Fruit fly (Drosophila melanogaster) whole organism, embryonic: ENCODE measurements around the gene CG34148.

Experiments used
- Abd-B ChIP-seq: fragments of 200-800 bp; sonication (Bioruptor generic); optimal IDR thresholded peaks from 2 replicates; lab custom pipeline; 2018; ENCODE audit warnings: missing biosample characterization, mild to moderate bottlenecking, missing genetic modification characterization, moderate library complexity
- BEAF-32 ChIP-seq: fragments of 200-800 bp; sonication (Bioruptor generic); optimal IDR thresholded peaks from 3 replicates; lab custom pipeline; 2017; ENCODE audit warnings: missing biosample characterization, missing genetic modification characterization, mild to moderate bottlenecking, moderate library complexity, missing genetic modification reagents
- Bgb ChIP-seq: fragments of 200-800 bp; sonication (Bioruptor generic); IDR thresholded peaks from 2 replicates; pipeline ENCODE4 v1.3.6; 2022; ENCODE audit warnings: missing biosample characterization, missing genetic modification characterization; ENCODE audit not compliant: partially characterized antibody
- CG10366 ChIP-seq: fragments of 200-800 bp; sonication (Bioruptor generic); IDR thresholded peaks from 2 replicates; pipeline ENCODE4 v1.3.6; 2022; ENCODE audit warnings: missing biosample characterization, missing genetic modification characterization
- CG10431 ChIP-seq: fragments of 200-800 bp; sonication (Bioruptor generic); optimal IDR thresholded peaks from 3 replicates; lab custom pipeline; 2018; ENCODE audit warnings: missing biosample characterization, mild to moderate bottlenecking, missing genetic modification characterization
- CG10462 ChIP-seq: fragments of 200-800 bp; sonication (Bioruptor generic); optimal IDR thresholded peaks from 2 replicates; lab custom pipeline; 2016; ENCODE audit warnings: missing biosample characterization, missing genetic modification characterization
- CG10543 ChIP-seq: fragments of 200-800 bp; sonication (Bioruptor generic); optimal IDR thresholded peaks from 3 replicates; lab custom pipeline; 2017; ENCODE audit warnings: missing biosample characterization, mild to moderate bottlenecking, missing genetic modification characterization, moderate library complexity
- CG11696 ChIP-seq: fragments of 200-800 bp; sonication (Bioruptor generic); IDR thresholded peaks from 2 replicates; pipeline ENCODE4 v1.3.6; 2022; ENCODE audit warnings: missing biosample characterization, missing genetic modification characterization
- CG13287 ChIP-seq: fragments of 200-800 bp; sonication (Bioruptor generic); IDR thresholded peaks from 2 replicates; pipeline ENCODE4 v1.3.6; 2022; ENCODE audit warnings: missing biosample characterization, missing genetic modification characterization; ENCODE audit not compliant: partially characterized antibody
- CG1602 ChIP-seq: fragments of 200-800 bp; sonication (Bioruptor generic); optimal IDR thresholded peaks from 3 replicates; lab custom pipeline; 2016; ENCODE audit warnings: missing biosample characterization, missing genetic modification characterization
- CG17385 ChIP-seq: fragments of 200-800 bp; sonication (Bioruptor generic); optimal IDR thresholded peaks from 3 replicates; lab custom pipeline; 2018; ENCODE audit warnings: missing biosample characterization, mild to moderate bottlenecking, missing genetic modification characterization
- CG1832 ChIP-seq: fragments of 200-800 bp; sonication (Bioruptor generic); optimal IDR thresholded peaks from 2 replicates; lab custom pipeline; 2017; ENCODE audit warnings: missing biosample characterization, mild to moderate bottlenecking, missing genetic modification characterization, inconsistent platforms
- CG18599 ChIP-seq: fragments of 200-800 bp; sonication (Bioruptor generic); optimal IDR thresholded peaks from 3 replicates; lab custom pipeline; 2017; ENCODE audit warnings: missing biosample characterization, missing genetic modification characterization, mild to moderate bottlenecking, moderate library complexity, missing genetic modification reagents
- CG18764 ChIP-seq: fragments of 200-800 bp; sonication (Bioruptor generic); optimal IDR thresholded peaks from 3 replicates; lab custom pipeline; 2016; ENCODE audit warnings: missing biosample characterization, missing genetic modification characterization
- CG3065 ChIP-seq: fragments of 200-800 bp; sonication (Bioruptor generic); optimal IDR thresholded peaks from 2 replicates; lab custom pipeline; 2016; ENCODE audit warnings: missing biosample characterization, missing genetic modification characterization
- CG31441 ChIP-seq: fragments of 200-800 bp; sonication (Bioruptor generic); IDR thresholded peaks from 2 replicates; pipeline ENCODE4 v1.3.6; 2022; ENCODE audit warnings: missing biosample characterization, missing genetic modification characterization
- CG34376 ChIP-seq: fragments of 200-800 bp; sonication (Bioruptor generic); optimal IDR thresholded peaks from 2 replicates; lab custom pipeline; 2018; ENCODE audit warnings: missing biosample characterization, mild to moderate bottlenecking, missing genetic modification characterization
- CG43689 ChIP-seq: fragments of 200-800 bp; sonication (Bioruptor generic); IDR thresholded peaks from 2 replicates; pipeline ENCODE4 v1.3.6; 2022; ENCODE audit warnings: missing biosample characterization, missing genetic modification characterization
- CG6813 ChIP-seq: fragments of 200-800 bp; sonication (Bioruptor generic); optimal IDR thresholded peaks from 2 replicates; lab custom pipeline; 2017; ENCODE audit warnings: missing biosample characterization, missing genetic modification characterization, mild to moderate bottlenecking, moderate library complexity, missing genetic modification reagents
- CG8290 ChIP-seq, 3 experiments: fragments of 200-800 bp; sonication (Bioruptor generic); optimal IDR thresholded peaks; 2 replicates each; lab custom pipeline; 2016 to 2019; ENCODE audit warnings: missing biosample characterization in 3 of 3, missing genetic modification characterization in 3 of 3, mild to moderate bottlenecking in 2 of 3, moderate library complexity in 1 of 3
- CG9817 ChIP-seq: fragments of 200-800 bp; sonication (Bioruptor generic); optimal IDR thresholded peaks from 2 replicates; lab custom pipeline; 2018; ENCODE audit warnings: missing biosample characterization, mild to moderate bottlenecking, missing genetic modification characterization, moderate library complexity
- Deaf1 ChIP-seq: fragments of 200-800 bp; optimal IDR thresholded peaks from 3 replicates; lab custom pipeline; 2019; ENCODE audit warnings: missing biosample characterization, mild to moderate bottlenecking, missing genetic modification characterization, moderate library complexity
- Doc3 ChIP-seq: fragments of 200-800 bp; sonication (Bioruptor generic); IDR thresholded peaks from 3 replicates; pipeline ENCODE4 v1.3.6; 2022; ENCODE audit warnings: missing biosample characterization, missing genetic modification characterization; ENCODE audit not compliant: partially characterized antibody
- Eip74EF ChIP-seq, 2 experiments: fragments of 200-800 bp in 1 of 2; fragments of >200 bp in 1 of 2; sonication (Bioruptor generic) in 1 of 2; optimal IDR thresholded peaks; 2 replicates each; lab custom pipeline; 2017 to 2019; ENCODE audit warnings: missing biosample characterization in 2 of 2, missing genetic modification characterization in 2 of 2, mild to moderate bottlenecking in 1 of 2, moderate library complexity in 1 of 2
- Gsc ChIP-seq: fragments of 200-800 bp; sonication (Bioruptor generic); IDR thresholded peaks from 2 replicates; pipeline ENCODE4 v1.3.6; 2022; ENCODE audit warnings: missing biosample characterization, missing genetic modification characterization
- H2.0 ChIP-seq: fragments of 200-800 bp; sonication (Bioruptor generic); IDR thresholded peaks from 2 replicates; pipeline ENCODE4 v1.3.6; 2022; ENCODE audit warnings: missing biosample characterization, missing genetic modification characterization
- HLH4C ChIP-seq: fragments of 200-800 bp; sonication (Bioruptor generic); IDR thresholded peaks from 3 replicates; pipeline ENCODE4 v1.3.6; 2022; ENCODE audit warnings: missing biosample characterization, missing genetic modification characterization; ENCODE audit not compliant: partially characterized antibody
- Max ChIP-seq: fragments of 200-800 bp; sonication (Bioruptor generic); optimal IDR thresholded peaks from 2 replicates; lab custom pipeline; 2016; ENCODE audit warnings: missing biosample characterization, mild to moderate bottlenecking, missing genetic modification characterization
- Nf-YA ChIP-seq: fragments of 200-800 bp; sonication (Bioruptor generic); IDR thresholded peaks from 2 replicates; pipeline ENCODE4 v1.3.6; 2022; ENCODE audit warnings: missing biosample characterization, missing genetic modification characterization
- PHDP ChIP-seq: fragments of 200-800 bp; sonication (Bioruptor generic); optimal IDR thresholded peaks from 3 replicates; lab custom pipeline; 2018; ENCODE audit warnings: missing biosample characterization, mild to moderate bottlenecking, missing genetic modification characterization, moderate library complexity
- Pdp1 ChIP-seq, 2 experiments: fragments of 200-800 bp; sonication (Bioruptor generic); optimal IDR thresholded peaks; 3 replicates each; lab custom pipeline; 2016; ENCODE audit warnings: missing biosample characterization in 2 of 2, missing genetic modification characterization in 2 of 2, mild to moderate bottlenecking in 1 of 2, moderate library complexity in 1 of 2
- Spps ChIP-seq: fragments of 200-800 bp; sonication (Bioruptor generic); optimal IDR thresholded peaks from 2 replicates; lab custom pipeline; 2018; ENCODE audit warnings: missing biosample characterization, mild to moderate bottlenecking, missing genetic modification characterization
- YL-1 ChIP-seq: fragments of 200-800 bp; sonication (Bioruptor generic); optimal IDR thresholded peaks from 3 replicates; lab custom pipeline; 2017; ENCODE audit warnings: missing biosample characterization, mild to moderate bottlenecking, missing genetic modification characterization
- bcd ChIP-seq: fragments of 200-800 bp; sonication (Bioruptor generic); optimal IDR thresholded peaks from 2 replicates; lab custom pipeline; 2017; ENCODE audit warnings: missing biosample characterization, mild to moderate bottlenecking, missing genetic modification characterization
- croc ChIP-seq: fragments of 200-800 bp; sonication (Bioruptor generic); conservative IDR thresholded peaks from 3 replicates; pipeline ENCODE4 v1.3.6; 2022; ENCODE audit warnings: missing biosample characterization, missing genetic modification characterization
- dpn ChIP-seq, 2 experiments: fragments of 200-800 bp; sonication (Bioruptor generic); optimal IDR thresholded peaks; 3 replicates each; lab custom pipeline; 2016; ENCODE audit warnings: missing biosample characterization in 2 of 2, missing genetic modification characterization in 2 of 2
- eve ChIP-seq, 2 experiments: fragments of >200 bp; optimal IDR thresholded peaks; 2 replicates each; lab custom pipeline; 2017; ENCODE audit warnings: missing biosample characterization in 2 of 2, missing genetic modification characterization in 2 of 2
- gsb-n ChIP-seq: fragments of 200-800 bp; sonication (Bioruptor generic); optimal IDR thresholded peaks from 3 replicates; lab custom pipeline; 2018; ENCODE audit warnings: missing biosample characterization, mild to moderate bottlenecking, missing genetic modification characterization
- nau ChIP-seq: fragments of 200-800 bp; sonication (Bioruptor generic); optimal IDR thresholded peaks from 3 replicates; lab custom pipeline; 2017; ENCODE audit warnings: missing biosample characterization, mild to moderate bottlenecking, missing genetic modification characterization, missing genetic modification reagents
- psq ChIP-seq: fragments of 200-800 bp; sonication (Bioruptor generic); optimal IDR thresholded peaks from 2 replicates; lab custom pipeline; 2017; ENCODE audit warnings: missing biosample characterization, missing genetic modification characterization
- salm ChIP-seq: fragments of 200-800 bp; sonication (Bioruptor generic); optimal IDR thresholded peaks from 2 replicates; lab custom pipeline; 2018; ENCODE audit warnings: missing biosample characterization, mild to moderate bottlenecking, missing genetic modification characterization
- sens ChIP-seq: fragments of 200-800 bp; sonication (Bioruptor generic); peaks from one replicate; lab custom pipeline; 2016; ENCODE audit warnings: missing biosample characterization, missing genetic modification characterization
- sim ChIP-seq: fragments of 200-800 bp; sonication (Bioruptor generic); IDR thresholded peaks from 2 replicates; pipeline ENCODE4 v1.3.6; 2022; ENCODE audit warnings: missing biosample characterization, missing genetic modification characterization
- ssp ChIP-seq: fragments of 200-800 bp; sonication (Bioruptor generic); IDR thresholded peaks from 2 replicates; pipeline ENCODE4 v1.3.6; 2022; ENCODE audit warnings: missing biosample characterization, missing genetic modification characterization
- tin ChIP-seq: fragments of 200-800 bp; sonication (Bioruptor generic); optimal IDR thresholded peaks from 3 replicates; lab custom pipeline; 2016; ENCODE audit warnings: missing biosample characterization, missing genetic modification characterization
- toy ChIP-seq: fragments of 200-800 bp; sonication (Bioruptor generic); IDR thresholded peaks from 2 replicates; pipeline ENCODE4 v1.3.6; 2022; ENCODE audit warnings: missing biosample characterization, missing genetic modification characterization
- wor ChIP-seq: fragments of 200-800 bp; sonication (Bioruptor generic); IDR thresholded peaks from 2 replicates; pipeline ENCODE4 v1.3.6; 2022; ENCODE audit warnings: missing biosample characterization, missing genetic modification characterization
- yki ChIP-seq: fragments of >200 bp; optimal IDR thresholded peaks from 3 replicates; lab custom pipeline; 2018

The CG34148 gene

DNA sequence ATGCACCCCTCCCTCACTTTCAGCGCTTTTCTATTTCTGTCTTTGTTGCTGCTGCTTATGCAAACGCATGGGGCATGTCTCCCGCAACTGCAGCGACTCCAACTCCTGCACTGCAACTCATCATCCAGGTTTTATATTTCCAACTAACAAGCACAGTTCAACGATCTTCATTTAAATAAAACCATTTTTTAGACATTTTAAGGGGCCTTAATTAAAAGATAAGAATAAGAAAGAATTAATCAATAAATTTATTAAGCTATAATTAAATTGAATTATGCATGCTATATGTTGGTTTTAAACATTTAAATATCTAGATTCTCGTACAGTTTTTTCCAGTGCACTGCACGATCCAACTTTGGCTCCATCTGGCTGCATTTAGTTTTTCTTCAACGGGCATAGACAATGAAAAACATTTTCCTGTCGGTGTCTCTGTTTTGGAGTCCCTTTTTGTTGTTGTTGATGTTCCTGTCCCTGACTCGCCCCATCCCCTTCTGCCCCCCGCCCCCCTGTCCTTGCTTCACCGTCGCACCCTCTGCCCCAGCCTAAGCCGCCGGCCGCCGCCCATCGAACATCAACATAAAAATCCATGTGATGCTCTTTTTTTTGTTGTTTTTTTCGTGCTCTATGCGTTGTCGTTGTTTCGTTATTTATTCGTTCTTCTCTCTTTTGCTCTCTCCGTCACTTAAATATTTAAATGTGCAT lies 49.5 kb downstream of the CG34148 start (continued):
- TF ChIP-seq CG18599 (GFP tag; lab: Kevin White, UChicago) (peak; percentile 22), CG17385 (GFP tag; lab: Kevin White, UChicago) (peak; percentile 53), Max (peak; percentile 62), Doc3 (GFP tag; lab: Robert Waterston, UW) (no peak), Pdp1 (GFP tag; optimal IDR thresholded peaks at IDR 0.05; lab: Kevin White, UChicago) (peak in 1 of 2 experiments; percentile 22), sens (GFP tag; lab: Kevin White, UChicago) (peak; percentile 88), CG6813 (GFP tag; lab: Kevin White, UChicago) (peak; percentile 52), yki (lab: Kevin White, UChicago) (no peak), bcd (GFP tag; lab: Kevin White, UChicago) (peak; percentile 59), HLH4C (GFP tag; lab: Robert Waterston, UW) (no peak), eve (GFP tag; optimal IDR thresholded peaks at IDR 0.05; lab: Kevin White, UChicago) (peak in 1 of 2 experiments; percentile 80), Bgb (GFP tag; lab: Robert Waterston, UW) (no peak), Gsc (0 out of 2 replicates have a peak, but pooled peaks have one; percentile 14), croc (GFP tag; lab: Robert Waterston, UW) (peak; percentile 77), CG9817 (tag; lab: Kevin White, UChicago) (no peak), tin (peak; percentile 72), nau (no peak), Deaf1 (peak; percentile 6), CG10462 (GFP tag; lab: Kevin White, UChicago) (peak; percentile 52), CG18764 (GFP tag; lab: Kevin White, UChicago) (peak; percentile 27), CG34376 (GFP tag; lab: Kevin White, UChicago) (no peak), PHDP (peak; percentile 78), YL-1 (GFP tag; lab: Kevin White, UChicago) (peak; percentile 36), Eip74EF (GFP tag; optimal IDR thresholded peaks at IDR 0.05; lab: Kevin White, UChicago) (peak in 1 of 2 experiments; percentile 57), dpn (GFP tag; optimal IDR thresholded peaks at IDR 0.05; lab: Kevin White, UChicago) (peak in 1 of 2 experiments; percentile 41), CG10431 (GFP tag; lab: Kevin White, UChicago) (peak; percentile 72), Abd-B (peak; percentile 49), CG13287 (no peak), CG43689 (GFP tag; lab: Robert Waterston, UW) (no peak), Nf-YA (GFP tag; lab: Robert Waterston, UW) (no peak), CG8290 (GFP tag; optimal IDR thresholded peaks at IDR 0.05; lab: Kevin White, UChicago) (peak; percentile 78), CG8290 (tag; optimal IDR thresholded peaks at IDR 0.05; lab: Kevin White, UChicago) (no peak), toy (GFP tag; lab: Robert Waterston, UW) (no peak), BEAF-32 (GFP tag; lab: Kevin White, UChicago) (no peak), wor (peak; percentile 31; the same call in 1 of the 2 replicates), ssp (GFP tag; lab: Robert Waterston, UW) (peak; percentile 37; the same call in 1 of the 2 replicates), Spps (tag; lab: Kevin White, UChicago) (peak; percentile 85), salm (tag; lab: Kevin White, UChicago) (peak; percentile 56), CG10543 (no peak), CG1602 (peak; percentile 65), gsb-n (tag; lab: Kevin White, UChicago) (peak; percentile 96), CG11696 (GFP tag; lab: Robert Waterston, UW) (no peak), CG31441 (GFP tag; lab: Robert Waterston, UW) (peak; percentile 86), H2.0 (GFP tag; lab: Robert Waterston, UW) (peak; percentile 24; the same call in 1 of the 2 replicates), CG1832 (GFP tag; lab: Kevin White, UChicago) (no peak), CG3065 (GFP tag; lab: Kevin White, UChicago) (peak; percentile 12), psq (GFP tag; lab: Kevin White, UChicago) (peak; percentile 31), CG10366 (GFP tag; lab: Robert Waterston, UW) (peak; percentile 38; the same call in 1 of the 2 replicates), sim (GFP tag; lab: Robert Waterston, UW) (peak; percentile 56; the same call in 1 of the 2 replicates)
